Worm (Caenorhabditis elegans): ENCODE data around the gene nmr-2.

nmr-2 gene

DNA sequence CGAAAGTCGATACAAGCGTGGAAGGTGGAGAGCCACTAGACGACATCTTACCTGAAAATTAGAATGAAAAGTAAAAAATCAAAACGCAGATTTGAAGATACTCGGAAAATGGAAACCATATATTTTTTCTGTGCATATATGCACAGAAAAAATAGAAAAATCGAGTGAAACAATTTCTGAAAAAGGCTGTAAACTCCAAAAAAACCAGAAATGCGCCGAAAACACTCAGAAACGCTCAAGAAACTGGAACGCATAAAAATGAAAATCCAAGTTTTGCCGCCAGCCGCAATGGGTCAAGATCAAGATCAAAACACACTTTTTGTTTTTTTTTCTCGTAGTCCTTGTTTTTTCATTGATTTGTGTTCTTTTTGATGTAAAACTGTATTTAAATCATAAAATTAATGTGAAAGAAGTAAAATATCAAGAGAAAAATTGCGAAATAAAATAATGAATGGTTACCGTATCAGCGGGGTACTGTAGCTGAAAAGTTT, 18.8 kb downstream of the nmr-2 start, which contains the start of gene T01C3.3:
T01C3.3 (minus strand) TSS at position 51 of the 491 bp plus-strand sequence.
- TF ChIP-seq drap-1 (GFP tag; optimal IDR thresholded peaks at IDR 0.05) (no peak), lin-13 (tag; optimal IDR thresholded peaks at IDR 0.05) (no peak)

DNA sequence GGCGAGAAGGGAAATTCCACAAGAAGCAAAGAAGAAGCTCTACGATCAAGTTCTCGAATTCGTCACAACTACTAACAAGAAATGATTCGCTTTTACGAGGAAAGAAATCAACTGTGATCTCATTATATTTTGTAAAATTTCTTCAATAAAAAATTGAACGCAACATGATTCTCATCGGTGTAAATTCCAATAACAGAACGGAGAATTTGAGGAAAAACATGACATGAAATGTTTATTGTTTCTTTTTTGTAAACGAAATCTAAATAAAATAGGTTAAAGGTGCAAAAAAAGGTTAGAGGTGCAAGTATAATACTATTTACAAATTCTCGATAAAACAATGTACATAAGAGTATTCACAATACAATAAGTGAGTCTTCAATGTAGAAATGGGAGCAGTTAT, 20.0 kb downstream of the nmr-2 start:
- TF ChIP-seq bed-3 (GFP tag; optimal IDR thresholded peaks at IDR 0.05), result no peak
- TF ChIP-seq lin-13 (tag; optimal IDR thresholded peaks at IDR 0.05), result no peak
- TF ChIP-seq flh-1 (GFP tag; optimal IDR thresholded peaks at IDR 0.05), result no peak
- no peak for TF ChIP-seq cnd-1 (tag; optimal IDR thresholded peaks at IDR 0.05)
- no peak for TF ChIP-seq nhr-76 (tag; optimal IDR thresholded peaks at IDR 0.05)
- TF ChIP-seq sptf-1 (tag; optimal IDR thresholded peaks at IDR 0.05), result no peak
- no peak for TF ChIP-seq lsy-2 (tag; optimal IDR thresholded peaks at IDR 0.05)
- no peak for TF ChIP-seq zip-8 (tag; optimal IDR thresholded peaks at IDR 0.05)
- TF ChIP-seq ztf-11 (tag; optimal IDR thresholded peaks at IDR 0.05), result no peak
- TF ChIP-seq nhr-2 (tag; optimal IDR thresholded peaks at IDR 0.05), result no peak
- no peak for TF ChIP-seq M03D4.4 (tag; optimal IDR thresholded peaks at IDR 0.05)
- TF ChIP-seq nhr-237 (tag; optimal IDR thresholded peaks at IDR 0.05), result no peak
- no peak for TF ChIP-seq drap-1 (GFP tag; optimal IDR thresholded peaks at IDR 0.05)
- TF ChIP-seq ceh-83 (GFP tag; optimal IDR thresholded peaks at IDR 0.05), result no peak
- no peak for TF ChIP-seq nhr-12 (tag; optimal IDR thresholded peaks at IDR 0.05)
- no peak for TF ChIP-seq unc-62 (GFP tag; optimal IDR thresholded peaks at IDR 0.05)

DNA sequence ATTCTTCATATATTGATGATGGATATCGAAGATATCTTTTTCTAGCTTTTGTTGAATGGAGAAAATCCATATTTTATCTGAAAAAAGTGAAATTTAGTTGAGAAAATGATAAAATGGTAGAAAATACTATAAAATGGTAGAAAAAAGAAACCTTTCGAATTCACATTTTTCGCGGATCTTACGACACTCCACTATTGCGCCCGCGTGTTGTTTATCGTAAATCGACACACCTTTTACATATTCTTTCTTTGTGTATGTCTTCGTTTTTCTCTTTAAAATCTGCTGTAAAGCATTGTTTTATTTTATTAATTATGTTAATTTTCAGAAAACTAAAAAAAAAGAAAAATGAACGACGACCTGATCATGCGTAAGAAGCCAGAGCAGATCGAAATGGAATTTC, 20.6 kb downstream of the nmr-2 start, which contains the start of the genes cdt-2 and T01C3.2:
cdt-2 (minus strand) TSS at position 284 of the 400 bp plus-strand sequence.
T01C3.2 (plus strand) TSS at position 326 of the 400 bp plus-strand sequence.
- TF ChIP-seq mls-2 (tag; optimal IDR thresholded peaks at IDR 0.05) (no peak), hlh-1 (tag; optimal IDR thresholded peaks at IDR 0.05) (no peak), nhr-76 (tag; optimal IDR thresholded peaks at IDR 0.05) (no peak), cnd-1 (tag; optimal IDR thresholded peaks at IDR 0.05) (no peak), nhr-12 (tag; optimal IDR thresholded peaks at IDR 0.05) (no peak), mep-1 (tag; optimal IDR thresholded peaks at IDR 0.05) (peak; percentile 28), nhr-28 (tag; optimal IDR thresholded peaks at IDR 0.05) (no peak), lsy-2 (tag; optimal IDR thresholded peaks at IDR 0.05) (peak; percentile 11)

DNA sequence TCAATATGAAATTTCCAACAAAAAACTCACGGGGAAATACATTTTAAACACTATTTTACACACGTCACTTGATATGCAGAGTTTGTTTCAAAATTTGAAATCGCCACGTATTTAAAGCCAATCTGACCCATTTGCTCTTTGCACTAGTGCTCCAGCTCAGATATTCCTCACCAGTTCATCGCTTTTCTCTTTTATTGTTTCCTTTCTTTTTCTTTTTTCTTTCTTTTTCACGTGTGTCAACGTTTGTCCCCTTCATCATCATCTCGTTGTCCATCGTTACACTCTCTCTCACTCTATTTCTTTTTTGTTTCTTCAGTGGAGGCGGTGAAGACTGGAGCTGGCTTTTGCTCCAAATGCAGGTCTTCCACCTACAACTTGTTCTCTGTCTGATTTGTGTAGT, 26.9 kb downstream of the nmr-2 start, which contains the start of gene F02D8.4:
F02D8.4 (plus strand) TSS at position 301 of the 400 bp plus-strand sequence.
- TF ChIP-seq lin-32 (GFP tag; optimal IDR thresholded peaks at IDR 0.05) (no peak), mls-2 (tag; optimal IDR thresholded peaks at IDR 0.05) (no peak), ceh-43 (GFP tag; optimal IDR thresholded peaks at IDR 0.05) (no peak)

DNA sequence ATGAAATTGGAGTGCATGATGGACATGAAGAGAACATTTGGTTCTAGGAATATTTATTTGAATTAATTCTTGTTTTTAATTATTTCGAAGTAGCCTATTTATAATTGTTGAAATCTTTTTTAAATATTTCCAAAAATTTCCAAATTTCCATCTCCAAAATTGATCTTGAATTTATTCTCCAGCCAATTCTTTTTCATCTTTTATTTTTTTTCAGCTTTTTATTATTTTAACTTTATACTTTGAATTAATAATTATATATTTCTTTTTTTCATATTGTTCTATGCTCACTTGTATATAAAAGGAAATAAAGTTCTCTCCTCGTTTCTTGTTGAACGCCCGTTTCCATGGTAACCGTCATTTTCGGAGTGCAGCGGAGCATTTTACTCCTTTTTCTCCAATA, 31.5 kb downstream of the nmr-2 start, which contains the start of gene xbx-1:
xbx-1 (plus strand) TSS at position 301 of the 400 bp plus-strand sequence.
- TF ChIP-seq nhr-2 (tag; optimal IDR thresholded peaks at IDR 0.05) (no peak), ham-2 (GFP tag; optimal IDR thresholded peaks at IDR 0.05) (no peak), mep-1 (tag; optimal IDR thresholded peaks at IDR 0.05) (no peak), nhr-28 (tag; optimal IDR thresholded peaks at IDR 0.05) (no peak), bed-3 (GFP tag; optimal IDR thresholded peaks at IDR 0.05) (no peak), lin-13 (tag; optimal IDR thresholded peaks at IDR 0.05) (no peak), cnd-1 (tag; optimal IDR thresholded peaks at IDR 0.05) (no peak), nhr-76 (tag; optimal IDR thresholded peaks at IDR 0.05) (no peak), elt-3 (tag; optimal IDR thresholded peaks at IDR 0.05) (no peak), mab-5 (tag; optimal IDR thresholded peaks at IDR 0.05) (no peak)

DNA sequence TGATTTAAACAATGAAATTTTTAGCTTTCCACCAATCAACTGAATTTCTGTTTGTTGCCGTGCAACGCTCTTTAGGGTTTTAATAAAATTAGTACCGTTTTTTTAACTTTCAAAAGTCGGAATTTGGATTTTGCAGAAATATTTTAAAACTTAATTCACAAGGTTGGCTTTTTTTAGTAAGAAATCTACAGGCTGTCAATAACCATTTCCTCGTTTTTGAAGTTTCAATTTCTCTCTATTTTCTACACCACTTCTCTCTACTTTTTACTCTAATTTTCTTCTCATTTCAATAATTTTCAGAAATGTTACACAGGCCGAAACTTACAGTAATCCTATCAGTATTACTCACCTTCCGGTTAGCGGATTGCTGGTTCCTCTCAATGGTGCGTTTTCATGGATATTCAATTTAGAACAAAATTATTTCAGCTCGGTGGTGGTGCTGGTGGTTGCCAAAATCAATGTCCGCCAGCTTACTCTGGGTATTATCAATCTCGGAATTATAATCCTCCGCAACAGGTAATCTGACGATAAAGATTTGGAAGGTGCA, 33.2 kb downstream of the nmr-2 start, which contains the start of the genes grd-12 and F02D8.1:
grd-12 (plus strand) TSS at position 301 of the 547 bp plus-strand sequence.
F02D8.1 (minus strand) TSS at position 497 of the 547 bp plus-strand sequence.
- no peak for TF ChIP-seq sptf-1 (tag; optimal IDR thresholded peaks at IDR 0.05)
- TF ChIP-seq lin-32 (GFP tag; optimal IDR thresholded peaks at IDR 0.05), result no peak
- no peak for TF ChIP-seq mab-5 (tag; optimal IDR thresholded peaks at IDR 0.05)
- no peak for TF ChIP-seq mep-1 (tag; optimal IDR thresholded peaks at IDR 0.05)
- TF ChIP-seq drap-1 (GFP tag; optimal IDR thresholded peaks at IDR 0.05), result no peak
- TF ChIP-seq sem-2 (GFP tag; optimal IDR thresholded peaks at IDR 0.05), result no peak
- TF ChIP-seq nhr-76 (tag; optimal IDR thresholded peaks at IDR 0.05), result no peak
- TF ChIP-seq nhr-2 (tag; optimal IDR thresholded peaks at IDR 0.05), result no peak
- TF ChIP-seq elt-1 (tag; optimal IDR thresholded peaks at IDR 0.05; ENCODE audit: borderline replicate concordance, insufficient read depth), result no peak
- TF ChIP-seq bed-3 (GFP tag; optimal IDR thresholded peaks at IDR 0.05), result no peak
- no peak for TF ChIP-seq pha-4 (tag; optimal IDR thresholded peaks at IDR 0.05)
- no peak for TF ChIP-seq lin-13 (tag; optimal IDR thresholded peaks at IDR 0.05)

Data from whole organism, mixed stage, embryonic.